Fruit fly (Drosophila melanogaster): ENCODE measurements around the gene ZnT77C.

Gene ZnT77C

dm6 chr3L:20442674-20443313 lies 51.9 kb downstream of the ZnT77C start:
- TF ChIP-seq CG12605 (GFP tag; IDR thresholded peaks at IDR 0.05): no peak
- TF ChIP-seq CG10348 (GFP tag; IDR thresholded peaks at IDR 0.05): no peak
- no peak for TF ChIP-seq CG8301 (tag; optimal IDR thresholded peaks at IDR 0.05)
- no peak for TF ChIP-seq Pif1A (GFP tag; optimal IDR thresholded peaks at IDR 0.05)
- no peak for TF ChIP-seq CG8159 (tag; optimal IDR thresholded peaks at IDR 0.05)
- no peak for TF ChIP-seq Pif1B (GFP tag; optimal IDR thresholded peaks at IDR 0.05)

dm6 chr3L:20441632-20442469 lies 52.9 kb downstream of the ZnT77C start, which contains the start of gene CG5910:
CG5910 (plus strand) TSS chr3L:20442419.
- peak; percentile 73 for TF ChIP-seq CG34367 (tag; optimal IDR thresholded peaks at IDR 0.05)
- no peak for TF ChIP-seq CG12605 (GFP tag; IDR thresholded peaks at IDR 0.05)
- TF ChIP-seq Pif1A (GFP tag; optimal IDR thresholded peaks at IDR 0.05): no peak
- no peak for TF ChIP-seq CG13204 (GFP tag; optimal IDR thresholded peaks at IDR 0.05)
- no peak for TF ChIP-seq D1 (tag; optimal IDR thresholded peaks at IDR 0.05)
- peak; percentile 50 for TF ChIP-seq gl (tag; optimal IDR thresholded peaks at IDR 0.05)
- TF ChIP-seq CG14655 (GFP tag; optimal IDR thresholded peaks at IDR 0.05): no peak
- TF ChIP-seq CG15710 (tag; optimal IDR thresholded peaks at IDR 0.05): peak; percentile 84
- TF ChIP-seq EcR (GFP tag; optimal IDR thresholded peaks at IDR 0.05): no peak
- TF ChIP-seq fd96Ca (GFP tag; IDR thresholded peaks at IDR 0.05): no peak
- TF ChIP-seq CG10348 (GFP tag; IDR thresholded peaks at IDR 0.05): no peak
- TF ChIP-seq rn (GFP tag; IDR thresholded peaks at IDR 0.05): no peak
- peak; percentile 80 for TF ChIP-seq CG17806 (tag; optimal IDR thresholded peaks at IDR 0.05)
- peak; percentile 92 for TF ChIP-seq CG8159 (tag; optimal IDR thresholded peaks at IDR 0.05)
- TF ChIP-seq Snoo (tag; optimal IDR thresholded peaks at IDR 0.05): peak; percentile 79
- no peak for TF ChIP-seq CG8301 (tag; optimal IDR thresholded peaks at IDR 0.05)
- peak; percentile 26; the same call in 1 of the 2 replicates for TF ChIP-seq CG32121 (GFP tag; IDR thresholded peaks at IDR 0.05)
- peak; percentile 84 for TF ChIP-seq CG9948 (tag; optimal IDR thresholded peaks at IDR 0.05)

dm6 chr3L:20440902-20441429 lies 53.8 kb downstream of the ZnT77C start:
- no peak for TF ChIP-seq CG14655 (GFP tag; optimal IDR thresholded peaks at IDR 0.05)

dm6 chr3L:20439772-20440171 lies 54.9 kb downstream of the ZnT77C start, which contains the start of gene Hpd:
Hpd (minus strand) TSS chr3L:20439872.
- TF ChIP-seq Snoo (tag; optimal IDR thresholded peaks at IDR 0.05) (no peak), CG34367 (tag; optimal IDR thresholded peaks at IDR 0.05) (no peak), fd96Ca (GFP tag; IDR thresholded peaks at IDR 0.05) (no peak), Pif1A (GFP tag; optimal IDR thresholded peaks at IDR 0.05) (no peak), Ets98B (GFP tag; IDR thresholded peaks at IDR 0.05) (no peak), CG17806 (tag; optimal IDR thresholded peaks at IDR 0.05) (no peak), CG10348 (GFP tag; IDR thresholded peaks at IDR 0.05) (no peak), CG15710 (tag; optimal IDR thresholded peaks at IDR 0.05) (no peak), D1 (tag; optimal IDR thresholded peaks at IDR 0.05) (no peak), CG32121 (GFP tag; IDR thresholded peaks at IDR 0.05) (no peak), Pif1B (GFP tag; optimal IDR thresholded peaks at IDR 0.05) (no peak), CG14655 (GFP tag; optimal IDR thresholded peaks at IDR 0.05) (no peak), gl (tag; optimal IDR thresholded peaks at IDR 0.05) (no peak), rn (GFP tag; IDR thresholded peaks at IDR 0.05) (no peak), EcR (GFP tag; optimal IDR thresholded peaks at IDR 0.05) (no peak), CG9948 (tag; optimal IDR thresholded peaks at IDR 0.05) (no peak)

DNA sequence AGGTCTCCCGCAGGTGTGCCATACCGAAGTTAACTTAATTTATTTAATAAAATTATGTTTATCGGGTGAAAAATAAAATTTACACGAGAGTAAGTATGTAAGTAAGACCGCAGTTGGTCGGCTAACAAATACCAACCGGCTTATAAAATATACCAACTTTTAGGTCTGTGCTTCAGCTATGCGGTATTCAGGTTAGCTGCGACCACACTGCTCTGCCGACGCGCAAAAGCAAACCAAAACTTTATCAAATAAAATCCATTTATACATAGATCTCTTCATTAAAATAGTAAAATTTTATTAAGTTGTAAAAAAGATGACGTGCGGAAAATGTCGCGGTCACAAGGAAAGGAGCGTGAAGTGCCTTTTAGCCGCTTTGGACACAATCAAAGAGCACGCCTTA lies 58.7 kb downstream of the ZnT77C start, which contains the start of the genes mRpL15 and CtIP:
Gene mRpL15, minus strand, starts transcription at position 141 of the 400 bp plus-strand sequence.
Gene CtIP, plus strand, starts transcription at position 182 of the 400 bp plus-strand sequence.
- TF ChIP-seq gl (tag; optimal IDR thresholded peaks at IDR 0.05) (no peak), CG9948 (tag; optimal IDR thresholded peaks at IDR 0.05) (no peak), EcR (GFP tag; optimal IDR thresholded peaks at IDR 0.05) (no peak), rn (GFP tag; IDR thresholded peaks at IDR 0.05) (no peak), CG13204 (GFP tag; optimal IDR thresholded peaks at IDR 0.05) (no peak), CG10348 (GFP tag; IDR thresholded peaks at IDR 0.05) (no peak), CG34367 (tag; optimal IDR thresholded peaks at IDR 0.05) (no peak), Snoo (tag; optimal IDR thresholded peaks at IDR 0.05) (no peak), Ets98B (GFP tag; IDR thresholded peaks at IDR 0.05) (no peak), CG12605 (GFP tag; IDR thresholded peaks at IDR 0.05) (no peak), CG4496 (GFP tag; IDR thresholded peaks at IDR 0.05) (no peak), CG14655 (GFP tag; optimal IDR thresholded peaks at IDR 0.05) (no peak), CG8301 (tag; optimal IDR thresholded peaks at IDR 0.05) (no peak), CG8159 (tag; optimal IDR thresholded peaks at IDR 0.05) (no peak), CG32121 (GFP tag; IDR thresholded peaks at IDR 0.05) (no peak), Pif1A (GFP tag; optimal IDR thresholded peaks at IDR 0.05) (no peak), D1 (tag; optimal IDR thresholded peaks at IDR 0.05) (no peak), Pif1B (GFP tag; optimal IDR thresholded peaks at IDR 0.05) (no peak), CG15710 (tag; optimal IDR thresholded peaks at IDR 0.05) (no peak), CG17806 (tag; optimal IDR thresholded peaks at IDR 0.05) (no peak)
